Worm (Caenorhabditis elegans) whole organism, L4 larva: ENCODE results near the gene lido-15.

Source experiments
- D1046.2 ChIP-seq: fragments of 200-800 bp; sonication (Bioruptor generic); IDR thresholded peaks from 2 replicates; pipeline ENCODE4 v1.3.6; 2022; ENCODE audit warnings: missing genetic modification characterization, missing compliant biosample characterization
- F37D6.2 ChIP-seq: sonication (generic microtip); optimal IDR thresholded peaks from 2 replicates; lab custom pipeline; 2016; ENCODE audit warnings: mild to moderate bottlenecking, missing genetic modification characterization, missing compliant biosample characterization
- R02D3.7 ChIP-seq: fragments of 150-350 bp; sonication (generic microtip); optimal IDR thresholded peaks from 3 replicates; lab custom pipeline; 2014; ENCODE audit warnings: missing biosample characterization, missing genetic modification characterization
- Y48G9A.11 ChIP-seq: fragments of 200-800 bp; sonication (Bioruptor generic); IDR thresholded peaks from 2 replicates; pipeline ENCODE4 v1.3.6; 2022; ENCODE audit warnings: missing genetic modification reagents, missing genetic modification characterization, missing compliant biosample characterization
- Y5F2A.4 ChIP-seq: fragments of 200-800 bp; sonication (Bioruptor generic); optimal IDR thresholded peaks from 2 replicates; lab custom pipeline; 2018; ENCODE audit warnings: mild to moderate bottlenecking, missing genetic modification characterization, missing compliant biosample characterization
- ZK546.5 ChIP-seq, 2 experiments: sonication (generic microtip); optimal IDR thresholded peaks; 2 replicates each; lab custom pipeline; 2017; ENCODE audit warnings: missing biosample characterization in 2 of 2, missing genetic modification characterization in 2 of 2
- aly-2 ChIP-seq: sonication (generic microtip); optimal IDR thresholded peaks from 2 replicates; lab custom pipeline; 2018; ENCODE audit warnings: missing biosample characterization, missing genetic modification characterization
- ama-1 ChIP-seq: fragments of 150-350 bp; optimal IDR thresholded peaks from 2 replicates; lab custom pipeline; 2014; ENCODE audit warnings: inconsistent platforms, mixed read lengths
- ceh-28 ChIP-seq: fragments of 150-350 bp; optimal IDR thresholded peaks from 2 replicates; lab custom pipeline; 2014; ENCODE audit warnings: missing biosample characterization, missing genetic modification reagents, missing genetic modification characterization
- ces-1 ChIP-seq: fragments of 150-350 bp; sonication (generic microtip); optimal IDR thresholded peaks from 4 replicates; lab custom pipeline; 2014; ENCODE audit warnings: missing biosample characterization, missing genetic modification reagents, missing genetic modification characterization
- dmd-6 ChIP-seq: fragments of 200-800 bp; sonication (Bioruptor generic); IDR thresholded peaks from 2 replicates; pipeline ENCODE4 v1.3.6; 2022; ENCODE audit warnings: missing genetic modification reagents, missing genetic modification characterization, missing compliant biosample characterization
- dmd-9 ChIP-seq: fragments of 200-800 bp; sonication (Bioruptor generic); IDR thresholded peaks from 2 replicates; pipeline ENCODE4 v1.3.6; 2022; ENCODE audit warnings: missing genetic modification reagents, missing genetic modification characterization, missing compliant biosample characterization
- egl-43 ChIP-seq: fragments of 200-800 bp; sonication (Bioruptor generic); IDR thresholded peaks from 2 replicates; pipeline ENCODE4 v1.3.6; 2022; ENCODE audit warnings: missing genetic modification reagents, missing genetic modification characterization, missing compliant biosample characterization
- fos-1 ChIP-seq: fragments of 150-350 bp; optimal IDR thresholded peaks from 2 replicates; lab custom pipeline; 2014; ENCODE audit warnings: missing biosample characterization, missing genetic modification characterization
- gei-8 ChIP-seq: fragments of 200-800 bp; sonication (Bioruptor generic); optimal IDR thresholded peaks from 2 replicates; lab custom pipeline; 2018; ENCODE audit warnings: mild to moderate bottlenecking, missing genetic modification characterization, missing compliant biosample characterization
- hlh-11 ChIP-seq: fragments of 200-800 bp; sonication (Bioruptor generic); optimal IDR thresholded peaks from 2 replicates; lab custom pipeline; 2018; ENCODE audit warnings: mild to moderate bottlenecking, missing genetic modification characterization, missing compliant biosample characterization
- lim-7 ChIP-seq: fragments of 200-800 bp; sonication (Bioruptor generic); IDR thresholded peaks from 2 replicates; pipeline ENCODE4 v1.3.6; 2022; ENCODE audit warnings: missing genetic modification characterization, missing compliant biosample characterization
- lin-15B ChIP-seq: fragments of 150-350 bp; sonication (generic microtip); optimal IDR thresholded peaks from 3 replicates; lab custom pipeline; 2014; ENCODE audit warnings: missing biosample characterization, missing genetic modification characterization
- madf-5 ChIP-seq, 2 experiments: fragments of 200-800 bp; sonication (Bioruptor generic); IDR thresholded peaks; 2 replicates each; pipeline ENCODE4 v1.3.6; 2022; ENCODE audit warnings: missing compliant biosample characterization in 2 of 2, missing genetic modification characterization in 2 of 2
- madf-9 ChIP-seq: fragments of 200-800 bp; sonication (Bioruptor generic); conservative IDR thresholded peaks from 2 replicates; pipeline ENCODE4 v1.3.6; 2022; ENCODE audit warnings: missing genetic modification reagents, missing genetic modification characterization, missing compliant biosample characterization
- mes-2 ChIP-seq: sonication (generic microtip); optimal IDR thresholded peaks from 2 replicates; lab custom pipeline; 2016; ENCODE audit warnings: missing genotype, mild to moderate bottlenecking, missing genetic modification characterization, missing compliant biosample characterization; ENCODE audit not compliant: poor library complexity, severe bottlenecking
- mxl-3 ChIP-seq: fragments of 200-800 bp; sonication (Bioruptor generic); optimal IDR thresholded peaks from 2 replicates; lab custom pipeline; 2018; ENCODE audit warnings: mild to moderate bottlenecking, missing genetic modification characterization, missing compliant biosample characterization
- nhr-11 ChIP-seq: fragments of 150-350 bp; optimal IDR thresholded peaks from 2 replicates; lab custom pipeline; 2014; ENCODE audit warnings: missing biosample characterization, missing genetic modification characterization
- nhr-48 ChIP-seq: sonication (generic microtip); optimal IDR thresholded peaks from 2 replicates; lab custom pipeline; 2016; ENCODE audit warnings: mild to moderate bottlenecking, missing genetic modification characterization, missing compliant biosample characterization
- nhr-6 ChIP-seq: fragments of 150-350 bp; optimal IDR thresholded peaks from 2 replicates; lab custom pipeline; 2014; ENCODE audit warnings: missing biosample characterization, missing genetic modification characterization
- nhr-77 ChIP-seq: fragments of 150-350 bp; optimal IDR thresholded peaks from 2 replicates; lab custom pipeline; 2014; ENCODE audit warnings: missing biosample characterization, missing genetic modification characterization
- php-3 ChIP-seq: fragments of 200-800 bp; sonication (Bioruptor generic); IDR thresholded peaks from 2 replicates; pipeline ENCODE4 v1.3.6; 2022; ENCODE audit warnings: missing genetic modification reagents, missing genetic modification characterization, missing compliant biosample characterization
- pqm-1 ChIP-seq: sonication (generic microtip); optimal IDR thresholded peaks from 2 replicates; lab custom pipeline; 2017; ENCODE audit warnings: missing biosample characterization, missing genetic modification characterization
- saeg-2 ChIP-seq: fragments of 200-800 bp; sonication (Bioruptor generic); IDR thresholded peaks from 2 replicates; pipeline ENCODE4 v1.3.6; 2022; ENCODE audit warnings: missing genetic modification reagents, missing genetic modification characterization, missing compliant biosample characterization
- skn-1 ChIP-seq: fragments of 150-350 bp; optimal IDR thresholded peaks from 2 replicates; lab custom pipeline; 2014; ENCODE audit warnings: missing biosample characterization, missing genetic modification characterization
- unc-62 ChIP-seq, 3 experiments: fragments of 150-350 bp in 1 of 3; sonication (generic microtip); optimal IDR thresholded peaks in 2 of 3; peaks in 1 of 3; 1 replicate in 1 of 3; 2 replicates in 2 of 3; lab custom pipeline; 2014 to 2017; ENCODE audit warnings: missing biosample characterization in 3 of 3, missing genetic modification characterization in 3 of 3, missing genetic modification reagents in 3 of 3, missing genotype in 1 of 3
- zip-11 ChIP-seq: fragments of 200-800 bp; sonication (Bioruptor generic); IDR thresholded peaks from 2 replicates; pipeline ENCODE4 v1.3.6; 2022; ENCODE audit warnings: missing genetic modification characterization, missing compliant biosample characterization
- ztf-7 ChIP-seq: fragments of 150-350 bp; optimal IDR thresholded peaks from 2 replicates; lab custom pipeline; 2014; ENCODE audit warnings: missing biosample characterization, missing genetic modification characterization

lido-15 gene

DNA sequence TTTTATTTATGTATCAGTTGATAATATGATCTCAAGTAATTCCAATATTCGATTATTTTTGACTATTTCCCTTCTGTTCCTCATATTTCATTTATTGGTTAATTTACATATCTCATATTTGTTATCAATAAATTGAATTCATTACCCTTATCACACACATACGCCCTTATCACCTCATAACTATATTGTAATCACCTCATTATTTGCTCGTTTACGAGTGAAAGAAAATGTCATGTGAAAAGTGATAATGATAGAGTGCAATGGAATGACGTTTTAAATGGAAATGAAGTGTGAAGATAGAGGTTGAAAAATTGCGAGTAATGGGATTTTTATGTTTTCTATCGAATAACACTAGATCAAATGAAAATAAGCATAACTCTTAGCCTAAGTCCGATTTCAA, 25.5 kb upstream of the lido-15 start (continued):
- TF ChIP-seq skn-1 (tag; lab: Kevin White, UChicago) = no peak
- peak; percentile 79 for TF ChIP-seq hlh-11 (tag; lab: Kevin White, UChicago)
- peak; percentile 50 for TF ChIP-seq mxl-3 (GFP tag; lab: Kevin White, UChicago)
- peak; percentile 100 for TF ChIP-seq nhr-6 (tag; lab: Kevin White, UChicago)
- TF ChIP-seq lim-7 (GFP tag; lab: Robert Waterston, UW) = no peak
- peak; percentile 36 for TF ChIP-seq fos-1 (tag; lab: Kevin White, UChicago)
- no peak for TF ChIP-seq mes-2 (tag; lab: Kevin White, UChicago)
- peak; percentile 70 to 98 for TF ChIP-seq unc-62 (GFP tag; optimal IDR thresholded peaks at IDR 0.05 in 1 of 2; lab: Kevin White, UChicago)
- no peak for TF ChIP-seq unc-62 (tag; optimal IDR thresholded peaks at IDR 0.05; lab: Kevin White, UChicago)

DNA sequence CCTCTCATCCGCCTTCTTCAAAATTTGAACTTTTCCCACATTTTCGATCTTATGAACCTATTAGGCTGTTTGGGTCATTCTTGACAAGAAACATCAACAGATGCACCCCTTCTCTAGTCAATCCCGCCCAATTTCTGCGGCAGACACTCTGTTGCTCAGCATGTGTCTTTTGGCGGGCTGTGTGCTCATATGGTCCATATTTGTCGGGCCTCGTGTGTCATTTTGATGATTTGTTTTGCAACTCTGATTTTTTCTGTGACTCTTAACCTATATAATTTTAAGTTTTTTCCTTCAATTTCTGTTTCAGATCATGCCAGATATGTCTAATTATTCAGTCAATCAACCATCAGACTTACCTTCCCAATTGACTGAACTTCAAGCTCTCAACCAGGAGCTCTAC, 24.9 kb upstream of the lido-15 start, which contains the start of gene T24E12.13:
Gene T24E12.13 (plus strand): TSS at position 301 of the 400 bp plus-strand sequence.
- TF ChIP-seq ces-1 (GFP tag; lab: Kevin White, UChicago) (no peak), madf-5 (GFP tag; IDR thresholded peaks at IDR 0.05; lab: Robert Waterston, UW) (no peak), saeg-2 (GFP tag; lab: Robert Waterston, UW) (no peak), F37D6.2 (tag; lab: Kevin White, UChicago) (no peak), gei-8 (GFP tag; lab: Kevin White, UChicago) (no peak), R02D3.7 (no peak), dmd-6 (no peak), nhr-11 (tag; lab: Kevin White, UChicago) (no peak), mes-2 (tag; lab: Kevin White, UChicago) (no peak), ama-1 (lab: Kevin White, UChicago) (no peak), D1046.2 (no peak), fos-1 (tag; lab: Kevin White, UChicago) (no peak)
- TF ChIP-seq, all 104 proteins: peak for 0

DNA sequence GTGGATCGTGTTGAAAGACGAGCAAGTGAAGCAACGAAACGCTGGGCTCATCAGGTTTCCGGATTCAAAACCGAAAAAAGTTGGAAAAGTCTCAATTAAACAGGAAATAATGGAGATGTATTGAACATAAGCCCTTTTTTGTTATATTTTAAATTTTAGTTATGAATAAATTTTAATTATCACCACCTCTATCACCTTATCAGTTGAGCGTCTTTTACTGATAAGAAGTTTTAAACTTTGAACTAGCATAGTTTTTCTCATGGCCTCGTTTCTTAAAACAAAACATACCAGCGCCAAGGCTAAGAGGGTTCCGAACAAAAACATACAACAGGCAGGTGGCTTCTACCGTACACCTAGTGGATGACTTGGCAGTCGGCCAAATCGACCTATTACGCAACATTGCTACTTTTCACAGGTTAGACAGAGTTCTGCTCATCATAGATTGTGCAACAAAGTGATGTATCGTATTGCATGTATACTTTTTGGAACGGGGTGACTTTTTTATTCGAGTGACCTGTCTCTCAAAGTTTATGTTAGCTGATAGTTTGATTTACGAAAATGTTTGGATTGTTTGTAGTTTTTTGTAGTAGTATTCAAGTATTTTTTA, 23.6 kb upstream of the lido-15 start:
- TF ChIP-seq ceh-28 (tag; lab: Kevin White, UChicago) (no peak), unc-62 (GFP tag; optimal IDR thresholded peaks at IDR 0.05 in 1 of 2; lab: Kevin White, UChicago) (peak in 1 of 2 experiments; percentile 20), unc-62 (tag; optimal IDR thresholded peaks at IDR 0.05; lab: Kevin White, UChicago) (no peak), nhr-48 (tag; lab: Kevin White, UChicago) (no peak), dmd-9 (GFP tag; lab: Robert Waterston, UW) (no peak), lin-15B (no peak), Y5F2A.4 (GFP tag; lab: Kevin White, UChicago) (no peak), Y48G9A.11 (no peak), fos-1 (tag; lab: Kevin White, UChicago) (no peak), ztf-7 (tag; lab: Kevin White, UChicago) (no peak), ZK546.5 (tag; optimal IDR thresholded peaks at IDR 0.05; lab: Kevin White, UChicago) (no peak), aly-2 (tag; lab: Kevin White, UChicago) (no peak), zip-11 (no peak), php-3 (GFP tag; lab: Robert Waterston, UW) (0 out of 2 replicates have a peak, but pooled peaks have one; percentile 32), madf-9 (GFP tag; lab: Robert Waterston, UW) (no peak), egl-43 (no peak), pqm-1 (tag; lab: Kevin White, UChicago) (peak; percentile 15)

DNA sequence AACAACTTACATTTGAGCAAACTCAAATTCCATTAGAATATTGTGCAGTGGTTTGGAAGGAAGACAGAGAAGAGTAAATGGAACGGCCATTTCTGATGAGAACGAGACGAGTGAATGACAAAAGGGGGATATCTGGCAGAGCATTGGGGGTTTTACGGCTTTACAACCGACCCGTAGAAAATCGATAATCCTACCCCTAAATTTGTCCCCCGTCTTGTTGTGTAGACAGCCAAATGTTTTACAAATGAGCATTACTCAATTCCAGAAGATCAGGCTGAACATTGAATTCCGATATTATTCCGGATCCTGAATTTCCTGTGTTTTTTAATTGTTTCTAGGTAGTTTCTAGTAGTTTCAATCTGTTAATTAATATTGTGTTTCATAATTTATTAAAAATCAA, 18.7 kb upstream of the lido-15 start, which contains the start of gene fbxb-99:
Gene fbxb-99 (minus strand): TSS at position 101 of the 400 bp plus-strand sequence.
- no peak for TF ChIP-seq nhr-77 (tag; lab: Kevin White, UChicago)
- TF ChIP-seq aly-2 (tag; lab: Kevin White, UChicago) = no peak
